Worm (Caenorhabditis elegans) whole organism, L4/young adult: ENCODE results near the gene Y57G11C.42.

Experiments
- W03F9.2 ChIP-seq: fragments of 150-350 bp; optimal IDR thresholded peaks from 2 replicates; lab custom pipeline; 2014; ENCODE audit warnings: missing biosample characterization, missing genetic modification characterization
- him-1 ChIP-seq: sonication (generic microtip); optimal IDR thresholded peaks from 2 replicates; lab custom pipeline; 2016; ENCODE audit warnings: missing genotype, missing genetic modification reagents, missing genetic modification characterization, missing compliant biosample characterization

DNA sequence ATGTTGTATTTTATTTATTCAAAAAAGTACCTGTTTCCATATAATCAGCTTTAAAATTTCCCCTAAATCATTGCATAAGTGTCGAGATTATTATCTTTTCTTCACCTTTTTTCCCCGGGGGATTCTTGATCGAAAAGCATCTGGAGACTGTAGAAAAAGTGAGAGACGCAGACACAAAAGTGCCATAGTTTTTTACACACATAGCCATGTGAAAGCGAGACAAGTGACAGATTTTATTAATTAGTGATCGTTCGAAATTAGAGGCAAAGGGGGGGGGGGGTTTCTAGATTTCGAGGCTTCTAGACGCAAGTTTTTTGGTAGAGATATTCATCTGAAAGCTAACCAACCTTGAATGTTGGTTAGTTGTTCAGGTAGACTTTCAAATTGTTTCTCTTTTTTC is 947 bp downstream of the Y57G11C.42 start:
- no peak for TF ChIP-seq him-1 (tag; lab: Kevin White, UChicago)
- no peak for TF ChIP-seq W03F9.2 (tag; lab: Kevin White, UChicago)
